Worm (Caenorhabditis elegans) whole organism, L1 larva: ENCODE data around the gene rpb-6.

Experiments used
- C16A3.4 ChIP-seq: fragments of 150-350 bp; optimal IDR thresholded peaks from 2 replicates; lab custom pipeline; 2014; ENCODE audit warnings: missing biosample characterization, missing genetic modification characterization
- C34B4.2 ChIP-seq: sonication (generic microtip); optimal IDR thresholded peaks from 2 replicates; lab custom pipeline; 2017; ENCODE audit warnings: mild to moderate bottlenecking, missing genetic modification characterization, missing compliant biosample characterization
- F16B12.6 ChIP-seq: fragments of 150-350 bp; optimal IDR thresholded peaks from 2 replicates; lab custom pipeline; 2014; ENCODE audit warnings: missing biosample characterization, missing genetic modification characterization
- Y116A8C.19 ChIP-seq: sonication (generic microtip); optimal IDR thresholded peaks from 2 replicates; lab custom pipeline; 2016; ENCODE audit warnings: missing compliant biosample characterization, missing genetic modification characterization, borderline replicate concordance
- aha-1 ChIP-seq: fragments of 150-350 bp; optimal IDR thresholded peaks from 2 replicates; lab custom pipeline; 2014; ENCODE audit warnings: missing biosample characterization, missing genetic modification characterization
- ama-1 ChIP-seq: fragments of 150-350 bp; optimal IDR thresholded peaks from 2 replicates; lab custom pipeline; 2014
- ceh-63 ChIP-seq: fragments of 200-800 bp; sonication (Bioruptor generic); optimal IDR thresholded peaks from 2 replicates; lab custom pipeline; 2018; ENCODE audit warnings: mild to moderate bottlenecking, missing genetic modification characterization, missing compliant biosample characterization
- ceh-8 ChIP-seq: fragments of 200-800 bp; sonication (Bioruptor generic); optimal IDR thresholded peaks from 2 replicates; lab custom pipeline; 2018; ENCODE audit warnings: mild to moderate bottlenecking, missing genetic modification characterization, moderate library complexity, missing compliant biosample characterization
- ceh-82 ChIP-seq, 3 experiments: fragments of 150-350 bp in 1 of 3; sonication (generic microtip) in 2 of 3; optimal IDR thresholded peaks; 2 replicates each; lab custom pipeline; 2014 to 2017; ENCODE audit warnings: missing biosample characterization in 3 of 3, missing genetic modification characterization in 3 of 3
- ces-1 ChIP-seq: fragments of 150-350 bp; optimal IDR thresholded peaks from 2 replicates; lab custom pipeline; 2014; ENCODE audit warnings: missing biosample characterization, missing genetic modification reagents, missing genetic modification characterization
- dpl-1 ChIP-seq, 3 experiments: fragments of 150-350 bp in 2 of 3; sonication (generic microtip) in 1 of 3; optimal IDR thresholded peaks; 2 replicates each; lab custom pipeline; 2014 to 2017; ENCODE audit warnings: missing biosample characterization in 3 of 3, missing genetic modification characterization in 3 of 3, missing genetic modification reagents in 3 of 3
- efl-3 ChIP-seq: fragments of 200-800 bp; sonication (Bioruptor generic); optimal IDR thresholded peaks from 2 replicates; lab custom pipeline; 2018; ENCODE audit warnings: mild to moderate bottlenecking, missing genetic modification characterization, missing compliant biosample characterization
- egl-13 ChIP-seq: sonication (generic microtip); optimal IDR thresholded peaks from 2 replicates; lab custom pipeline; 2016; ENCODE audit warnings: missing genotype, missing genetic modification reagents, missing genetic modification characterization, missing compliant biosample characterization
- egl-27 ChIP-seq, 2 experiments: fragments of 150-350 bp in 1 of 2; sonication (generic microtip); optimal IDR thresholded peaks; 3 replicates each; lab custom pipeline; 2017 to 2018; ENCODE audit warnings: missing biosample characterization in 2 of 2, missing genetic modification characterization in 2 of 2, missing genetic modification reagents in 2 of 2
- elt-2 ChIP-seq: sonication (generic microtip); optimal IDR thresholded peaks from 2 replicates; lab custom pipeline; 2016; ENCODE audit warnings: missing genetic modification characterization, mild to moderate bottlenecking, inconsistent platforms, missing compliant biosample characterization, missing genetic modification reagents
- ets-5 ChIP-seq: fragments of 200-800 bp; sonication (Bioruptor generic); IDR thresholded peaks from 2 replicates; pipeline ENCODE4 v1.3.6; 2022; ENCODE audit warnings: missing genetic modification characterization, missing compliant biosample characterization
- fkh-10 ChIP-seq: sonication (generic microtip); optimal IDR thresholded peaks from 2 replicates; lab custom pipeline; 2017; ENCODE audit warnings: missing biosample characterization, missing genetic modification reagents, missing genetic modification characterization
- fkh-4 ChIP-seq: sonication (generic microtip); optimal IDR thresholded peaks from 2 replicates; lab custom pipeline; 2016; ENCODE audit warnings: missing compliant biosample characterization, missing genetic modification characterization, borderline replicate concordance
- fkh-8 ChIP-seq: sonication (generic microtip); optimal IDR thresholded peaks from 2 replicates; lab custom pipeline; 2016; ENCODE audit warnings: mild to moderate bottlenecking, missing genetic modification characterization, missing compliant biosample characterization
- fos-1 ChIP-seq: fragments of 150-350 bp; optimal IDR thresholded peaks from 2 replicates; lab custom pipeline; 2014; ENCODE audit warnings: missing biosample characterization, missing genetic modification characterization
- grh-1 ChIP-seq: fragments of 200-800 bp; sonication (Bioruptor generic); IDR thresholded peaks from 2 replicates; pipeline ENCODE4 v1.3.6; 2022; ENCODE audit warnings: missing genetic modification reagents, missing genetic modification characterization, missing compliant biosample characterization
- hlh-4 ChIP-seq: sonication (generic microtip); optimal IDR thresholded peaks from 2 replicates; lab custom pipeline; 2016; ENCODE audit warnings: mild to moderate bottlenecking, missing genetic modification characterization, missing compliant biosample characterization
- irx-1 ChIP-seq: sonication (generic microtip); optimal IDR thresholded peaks from 2 replicates; lab custom pipeline; 2016; ENCODE audit warnings: missing genetic modification characterization, missing compliant biosample characterization
- lin-13 ChIP-seq: fragments of 150-350 bp; optimal IDR thresholded peaks from 2 replicates; lab custom pipeline; 2014; ENCODE audit warnings: missing biosample characterization, missing genetic modification reagents, missing genetic modification characterization
- lin-14 ChIP-seq: fragments of 200-800 bp; sonication (Bioruptor generic); optimal IDR thresholded peaks from 2 replicates; lab custom pipeline; 2018; ENCODE audit warnings: mild to moderate bottlenecking, missing genetic modification characterization, moderate library complexity, missing compliant biosample characterization
- lin-15B ChIP-seq: fragments of 150-350 bp; sonication (generic microtip); optimal IDR thresholded peaks from 3 replicates; lab custom pipeline; 2014; ENCODE audit warnings: missing biosample characterization, missing genetic modification characterization
- lin-39 ChIP-seq: fragments of 150-350 bp; optimal IDR thresholded peaks from 2 replicates; lab custom pipeline; 2014; ENCODE audit warnings: missing biosample characterization, missing genetic modification reagents, missing genetic modification characterization
- lir-3 ChIP-seq: sonication (generic microtip); optimal IDR thresholded peaks from 2 replicates; lab custom pipeline; 2016; ENCODE audit warnings: mild to moderate bottlenecking, missing genetic modification characterization, moderate library complexity, missing compliant biosample characterization; ENCODE audit not compliant: poor library complexity
- lsy-2 ChIP-seq, 2 experiments: fragments of 150-350 bp; optimal IDR thresholded peaks; 2 replicates each; lab custom pipeline; 2014; ENCODE audit warnings: missing biosample characterization in 2 of 2, missing genetic modification characterization in 2 of 2
- mdl-1 ChIP-seq, 2 experiments: fragments of 150-350 bp; optimal IDR thresholded peaks; 2 replicates each; lab custom pipeline; 2014 to 2017; ENCODE audit warnings: missing biosample characterization in 2 of 2, missing genetic modification characterization in 2 of 2, inconsistent platforms in 1 of 2
- nhr-20 ChIP-seq: sonication (generic microtip); optimal IDR thresholded peaks from 2 replicates; lab custom pipeline; 2016; ENCODE audit warnings: mild to moderate bottlenecking, missing genetic modification characterization, missing compliant biosample characterization
- nhr-237 ChIP-seq: fragments of 150-350 bp; optimal IDR thresholded peaks from 2 replicates; lab custom pipeline; 2014; ENCODE audit warnings: missing biosample characterization, missing genetic modification characterization
- nhr-28 ChIP-seq: fragments of 150-350 bp; optimal IDR thresholded peaks from 2 replicates; lab custom pipeline; 2014; ENCODE audit warnings: missing biosample characterization, missing genetic modification characterization
- nhr-47 ChIP-seq: sonication (generic microtip); optimal IDR thresholded peaks from 2 replicates; lab custom pipeline; 2016; ENCODE audit warnings: mild to moderate bottlenecking, missing genetic modification characterization, moderate library complexity, missing compliant biosample characterization
- nhr-71 ChIP-seq: sonication (generic microtip); optimal IDR thresholded peaks from 2 replicates; lab custom pipeline; 2016; ENCODE audit warnings: mild to moderate bottlenecking, missing genetic modification characterization, moderate library complexity, missing compliant biosample characterization
- nhr-76 ChIP-seq: sonication (generic microtip); optimal IDR thresholded peaks from 2 replicates; lab custom pipeline; 2017; ENCODE audit warnings: missing biosample characterization, missing genetic modification characterization
- nhr-84 ChIP-seq: sonication (generic microtip); optimal IDR thresholded peaks from 2 replicates; lab custom pipeline; 2017; ENCODE audit warnings: missing biosample characterization, missing genetic modification characterization
- nhr-85 ChIP-seq: sonication (generic microtip); peaks from one replicate; lab custom pipeline; 2016; ENCODE audit warnings: missing genetic modification characterization, inconsistent platforms, missing compliant biosample characterization
- nhr-90 ChIP-seq: sonication (generic microtip); optimal IDR thresholded peaks from 2 replicates; lab custom pipeline; 2016; ENCODE audit warnings: mild to moderate bottlenecking, missing genetic modification characterization, missing compliant biosample characterization; ENCODE audit not compliant: poor library complexity
- pag-3 ChIP-seq: sonication (generic microtip); optimal IDR thresholded peaks from 2 replicates; lab custom pipeline; 2017; ENCODE audit warnings: missing genetic modification characterization, mild to moderate bottlenecking, missing compliant biosample characterization, antibody characterized with exemption, borderline replicate concordance; ENCODE audit not compliant: insufficient read depth
- pax-3 ChIP-seq: fragments of 200-800 bp; sonication (Bioruptor generic); optimal IDR thresholded peaks from 2 replicates; lab custom pipeline; 2018; ENCODE audit warnings: mild to moderate bottlenecking, missing genetic modification characterization, moderate library complexity, missing compliant biosample characterization
- pqm-1 ChIP-seq: sonication (generic microtip); optimal IDR thresholded peaks from 3 replicates; lab custom pipeline; 2017; ENCODE audit warnings: missing biosample characterization, missing genetic modification characterization
- rnt-1 ChIP-seq: sonication (generic microtip); optimal IDR thresholded peaks from 2 replicates; lab custom pipeline; 2016; ENCODE audit warnings: mild to moderate bottlenecking, missing genetic modification characterization, moderate library complexity, missing compliant biosample characterization
- skn-1 ChIP-seq: fragments of 150-350 bp; optimal IDR thresholded peaks from 2 replicates; lab custom pipeline; 2014; ENCODE audit warnings: missing biosample characterization, missing genetic modification characterization
- snpc-4 ChIP-seq: fragments of 150-350 bp; optimal IDR thresholded peaks from 2 replicates; lab custom pipeline; 2014; ENCODE audit warnings: missing biosample characterization, missing genetic modification characterization
- snu-23 ChIP-seq: sonication (generic microtip); optimal IDR thresholded peaks from 2 replicates; lab custom pipeline; 2016; ENCODE audit warnings: missing genetic modification characterization, missing compliant biosample characterization
- sox-4 ChIP-seq: sonication (generic microtip); optimal IDR thresholded peaks from 2 replicates; lab custom pipeline; 2016; ENCODE audit warnings: missing genetic modification characterization, missing compliant biosample characterization
- sup-37 ChIP-seq: fragments of 200-800 bp; sonication (Bioruptor generic); optimal IDR thresholded peaks from 2 replicates; lab custom pipeline; 2018; ENCODE audit warnings: mild to moderate bottlenecking, missing genetic modification characterization, missing compliant biosample characterization
- tbx-2 ChIP-seq: sonication (generic microtip); optimal IDR thresholded peaks from 2 replicates; lab custom pipeline; 2016; ENCODE audit warnings: missing genetic modification characterization, missing compliant biosample characterization
- tlp-1 ChIP-seq: fragments of 150-350 bp; optimal IDR thresholded peaks from 2 replicates; lab custom pipeline; 2014; ENCODE audit warnings: missing biosample characterization, missing genetic modification characterization
- unc-86 ChIP-seq: sonication (generic microtip); optimal IDR thresholded peaks from 2 replicates; lab custom pipeline; 2016; ENCODE audit warnings: missing genetic modification characterization, missing compliant biosample characterization
- unc-98 ChIP-seq: fragments of 200-800 bp; sonication (Bioruptor generic); IDR thresholded peaks from 2 replicates; pipeline ENCODE4 v1.3.6; 2022; ENCODE audit warnings: missing genetic modification characterization, missing compliant biosample characterization
- ztf-4 ChIP-seq: fragments of 150-350 bp; optimal IDR thresholded peaks from 2 replicates; lab custom pipeline; 2014; ENCODE audit warnings: missing biosample characterization, missing genetic modification characterization

Gene rpb-6

DNA sequence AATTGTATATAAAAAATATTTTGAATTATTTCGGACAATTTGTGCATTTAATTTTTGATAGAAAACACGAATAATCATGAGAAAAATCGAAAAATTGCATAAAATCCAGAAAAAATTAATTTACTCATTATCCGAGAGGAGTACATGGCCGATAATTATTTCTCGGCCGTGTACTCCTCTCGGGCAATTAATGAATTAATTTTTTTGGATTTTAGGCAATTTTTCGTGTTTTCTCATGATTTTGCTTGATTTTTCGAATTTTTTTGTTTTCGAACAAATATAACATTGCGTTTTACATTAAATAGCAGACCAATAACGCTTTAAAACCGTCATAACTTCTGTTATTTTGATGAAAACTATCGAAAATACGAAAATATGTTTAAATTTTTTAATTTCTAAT, 41.2 kb upstream of the rpb-6 start (continued):
- peak; percentile 91 for TF ChIP-seq lir-3 (tag; lab: Kevin White, UChicago)
- TF ChIP-seq lin-13: peak; percentile 65
- TF ChIP-seq mdl-1 (tag; optimal IDR thresholded peaks at IDR 0.05; lab: Kevin White, UChicago): no peak
- no peak for TF ChIP-seq nhr-237 (tag; lab: Kevin White, UChicago)
- peak; percentile 88 for TF ChIP-seq tbx-2 (tag; lab: Kevin White, UChicago)
- TF ChIP-seq dpl-1 (GFP tag; optimal IDR thresholded peaks at IDR 0.05; lab: Kevin White, UChicago): peak; percentile 42 to 73 (median 52)
- TF ChIP-seq ztf-4 (tag; lab: Kevin White, UChicago): no peak
- TF ChIP-seq nhr-20 (tag; lab: Kevin White, UChicago): peak; percentile 78
- no peak for TF ChIP-seq tlp-1 (tag; lab: Kevin White, UChicago)
- peak; percentile 71 for TF ChIP-seq lin-14 (GFP tag; lab: Kevin White, UChicago)
- TF ChIP-seq unc-86 (tag; lab: Kevin White, UChicago): peak; percentile 58
- peak; percentile 63 for TF ChIP-seq skn-1
- no peak for TF ChIP-seq ets-5 (GFP tag; lab: Robert Waterston, UW)
- TF ChIP-seq C16A3.4: peak; percentile 22
- no peak for TF ChIP-seq C34B4.2 (tag; lab: Kevin White, UChicago)
- TF ChIP-seq nhr-71 (tag; lab: Kevin White, UChicago): peak; percentile 87
- peak; percentile 97 for TF ChIP-seq fkh-4 (tag; lab: Kevin White, UChicago)
- TF ChIP-seq lin-39 (tag; lab: Kevin White, UChicago): peak; percentile 55
- peak; percentile 36 for TF ChIP-seq F16B12.6 (tag; lab: Kevin White, UChicago)
- TF ChIP-seq snu-23 (GFP tag; lab: Kevin White, UChicago): peak; percentile 84
- TF ChIP-seq ceh-82 (tag; optimal IDR thresholded peaks at IDR 0.05; lab: Kevin White, UChicago): peak in 2 of 3 experiments; percentile 35 to 49
- TF ChIP-seq hlh-4 (tag; lab: Kevin White, UChicago): peak; percentile 70
- no peak for TF ChIP-seq nhr-84 (tag; lab: Kevin White, UChicago)
- no peak for TF ChIP-seq ces-1
- peak; percentile 81 for TF ChIP-seq ceh-8
- TF ChIP-seq nhr-90: peak; percentile 91
- peak; percentile 19 for TF ChIP-seq snpc-4 (tag; lab: Kevin White, UChicago)
- TF ChIP-seq egl-13 (tag; lab: Kevin White, UChicago): peak; percentile 80
- TF ChIP-seq lin-15B (tag; lab: Kevin White, UChicago): no peak
- TF ChIP-seq ceh-63 (GFP tag; lab: Kevin White, UChicago): no peak
- no peak for TF ChIP-seq egl-27 (tag; optimal IDR thresholded peaks at IDR 0.05; lab: Kevin White, UChicago)
- TF ChIP-seq sox-4 (tag; lab: Kevin White, UChicago): peak; percentile 82
- TF ChIP-seq nhr-76 (tag; lab: Kevin White, UChicago): no peak
- peak; percentile 37 for TF ChIP-seq fos-1 (tag; lab: Kevin White, UChicago)
- no peak for TF ChIP-seq aha-1 (tag; lab: Kevin White, UChicago)
- peak; percentile 93 for TF ChIP-seq nhr-85
- no peak for TF ChIP-seq pag-3 (tag; lab: Kevin White, UChicago)
- peak; percentile 94 for TF ChIP-seq irx-1 (tag; lab: Kevin White, UChicago)
- TF ChIP-seq ama-1: no peak
- peak; percentile 69 to 80 for TF ChIP-seq lsy-2 (tag; optimal IDR thresholded peaks at IDR 0.05; lab: Kevin White, UChicago)
- peak; percentile 56 for TF ChIP-seq efl-3 (GFP tag; lab: Kevin White, UChicago)
- peak; percentile 40 for TF ChIP-seq sup-37
- TF ChIP-seq fkh-8 (tag; lab: Kevin White, UChicago): peak; percentile 51
- TF ChIP-seq nhr-47 (tag; lab: Kevin White, UChicago): peak; percentile 88
- peak; percentile 52; the same call in 1 of the 2 replicates for TF ChIP-seq grh-1 (GFP tag; lab: Robert Waterston, UW)
- peak; percentile 68 for TF ChIP-seq elt-2 (tag; lab: Kevin White, UChicago)
- TF ChIP-seq pqm-1: no peak
- TF ChIP-seq Y116A8C.19 (tag; lab: Kevin White, UChicago): peak; percentile 56
- peak; percentile 97 for TF ChIP-seq rnt-1 (tag; lab: Kevin White, UChicago)
- TF ChIP-seq nhr-28 (tag; lab: Kevin White, UChicago): no peak
- 0 out of 2 replicates have a peak, but pooled peaks have one; percentile 34 for TF ChIP-seq unc-98 (GFP tag; lab: Robert Waterston, UW)
- TF ChIP-seq pax-3 (tag; lab: Kevin White, UChicago): peak; percentile 85
- no peak for TF ChIP-seq fkh-10 (GFP tag; lab: Kevin White, UChicago)
